Fruit fly (Drosophila melanogaster) whole organism: ENCODE measurements around the gene CG14627.
A peak's percentile ranks its signal among the peaks of the same experiment; 100 is the strongest.

Source experiments
- CG8478 ChIP-seq: fragments of >200 bp; optimal IDR thresholded peaks from 2 replicates; lab custom pipeline; 2018; ENCODE audit warnings: inconsistent platforms
- Dll ChIP-seq: fragments of >200 bp; optimal IDR thresholded peaks from 2 replicates; lab custom pipeline; 2017
- EcR ChIP-seq, 2 experiments: fragments of >200 bp; optimal IDR thresholded peaks; 2 replicates each; lab custom pipeline; 2017; ENCODE audit warnings: missing biosample characterization in 2 of 2, missing genetic modification characterization in 2 of 2, missing genetic modification reagents in 2 of 2
- pan ChIP-seq: fragments of >200 bp; optimal IDR thresholded peaks from 2 replicates; lab custom pipeline; 2017
- psq ChIP-seq: fragments of >200 bp; optimal IDR thresholded peaks from 2 replicates; lab custom pipeline; 2017
- usp ChIP-seq: fragments of >200 bp; optimal IDR thresholded peaks from 2 replicates; lab custom pipeline; 2017; ENCODE audit warnings: missing biosample characterization, missing genetic modification characterization, mixed read lengths

Gene CG14627

dm6 chrX:1181320-1181719 lies at the start of gene CG14627:
Gene CG14627, plus strand, starts transcription at chrX:1181620.
- no peak for TF ChIP-seq psq (lab: Kevin White, UChicago)
- TF ChIP-seq pan (lab: Kevin White, UChicago) = no peak
- no peak for TF ChIP-seq usp
- TF ChIP-seq CG8478 = no peak
- no peak for TF ChIP-seq Dll (lab: Kevin White, UChicago)
- no peak for TF ChIP-seq EcR (GFP tag; optimal IDR thresholded peaks at IDR 0.05; lab: Kevin White, UChicago)

dm6 chrX:1134053-1135005 lies 47.1 kb upstream of the CG14627 start, which contains the start of gene CG3655:
Gene CG3655, minus strand, starts transcription at chrX:1134896.
- peak; percentile 19 for TF ChIP-seq Dll (lab: Kevin White, UChicago)
- TF ChIP-seq EcR (GFP tag; optimal IDR thresholded peaks at IDR 0.05; lab: Kevin White, UChicago) = no peak

dm6 chrX:1135006-1135376 lies 46.4 kb upstream of the CG14627 start:
- TF ChIP-seq EcR (GFP tag; optimal IDR thresholded peaks at IDR 0.05; lab: Kevin White, UChicago) = no peak
- no peak for TF ChIP-seq pan (lab: Kevin White, UChicago)
- no peak for TF ChIP-seq psq (lab: Kevin White, UChicago)
- TF ChIP-seq CG8478 = no peak
- TF ChIP-seq Dll (lab: Kevin White, UChicago) = no peak
- TF ChIP-seq usp = no peak

dm6 chrX:1142567-1143347 lies 38.7 kb upstream of the CG14627 start:
- TF ChIP-seq usp (no peak), EcR (GFP tag; optimal IDR thresholded peaks at IDR 0.05; lab: Kevin White, UChicago) (no peak), pan (lab: Kevin White, UChicago) (no peak), Dll (lab: Kevin White, UChicago) (no peak), CG8478 (no peak), psq (lab: Kevin White, UChicago) (no peak)

- no peak for TF ChIP-seq usp
Measured at dm6 chrX:1145344-1145743, 36.1 kb upstream of the CG14627 start, which contains the start of gene CG14628. Gene CG14628, plus strand, starts transcription at chrX:1145644.

dm6 chrX:1161913-1162439 lies 19.4 kb upstream of the CG14627 start, which contains the start of gene eIF4E7:
Gene eIF4E7, minus strand, starts transcription at chrX:1162389.
- TF ChIP-seq CG8478 (no peak), usp (no peak), psq (lab: Kevin White, UChicago) (no peak), pan (lab: Kevin White, UChicago) (no peak), EcR (GFP tag; optimal IDR thresholded peaks at IDR 0.05; lab: Kevin White, UChicago) (no peak), Dll (lab: Kevin White, UChicago) (no peak)

- TF ChIP-seq psq (lab: Kevin White, UChicago) (no peak), EcR (GFP tag; optimal IDR thresholded peaks at IDR 0.05; lab: Kevin White, UChicago) (no peak), Dll (lab: Kevin White, UChicago) (no peak), pan (lab: Kevin White, UChicago) (no peak), CG8478 (no peak), usp (no peak)
Measured at dm6 chrX:1170117-1170878, 11.1 kb upstream of the CG14627 start, which contains the start of gene CG11378. Gene CG11378, plus strand, starts transcription at chrX:1170828.

- TF ChIP-seq EcR (GFP tag; optimal IDR thresholded peaks at IDR 0.05; lab: Kevin White, UChicago) (no peak), Dll (lab: Kevin White, UChicago) (no peak), psq (lab: Kevin White, UChicago) (no peak), usp (no peak), pan (lab: Kevin White, UChicago) (no peak), CG8478 (no peak)
Measured at dm6 chrX:1171018-1171417, 10.4 kb upstream of the CG14627 start.

dm6 chrX:1172756-1173422 lies 8.5 kb upstream of the CG14627 start:
- TF ChIP-seq EcR (GFP tag; optimal IDR thresholded peaks at IDR 0.05; lab: Kevin White, UChicago) (no peak), usp (no peak), psq (lab: Kevin White, UChicago) (no peak), CG8478 (no peak), pan (lab: Kevin White, UChicago) (no peak), Dll (lab: Kevin White, UChicago) (no peak)

- TF ChIP-seq pan (lab: Kevin White, UChicago) (no peak), psq (lab: Kevin White, UChicago) (no peak), CG8478 (no peak), EcR (GFP tag; optimal IDR thresholded peaks at IDR 0.05; lab: Kevin White, UChicago) (no peak), Dll (lab: Kevin White, UChicago) (no peak), usp (no peak)
Measured at dm6 chrX:1173564-1173963, 7.9 kb upstream of the CG14627 start.

- no peak for TF ChIP-seq EcR (GFP tag; optimal IDR thresholded peaks at IDR 0.05; lab: Kevin White, UChicago)
Measured at dm6 chrX:1175993-1176392, 5.4 kb upstream of the CG14627 start, which contains the start of gene CG11384. Gene CG11384, minus strand, starts transcription at chrX:1176035.
